Worm (Caenorhabditis elegans): ENCODE data around the gene Y53F4B.26.

DNA sequence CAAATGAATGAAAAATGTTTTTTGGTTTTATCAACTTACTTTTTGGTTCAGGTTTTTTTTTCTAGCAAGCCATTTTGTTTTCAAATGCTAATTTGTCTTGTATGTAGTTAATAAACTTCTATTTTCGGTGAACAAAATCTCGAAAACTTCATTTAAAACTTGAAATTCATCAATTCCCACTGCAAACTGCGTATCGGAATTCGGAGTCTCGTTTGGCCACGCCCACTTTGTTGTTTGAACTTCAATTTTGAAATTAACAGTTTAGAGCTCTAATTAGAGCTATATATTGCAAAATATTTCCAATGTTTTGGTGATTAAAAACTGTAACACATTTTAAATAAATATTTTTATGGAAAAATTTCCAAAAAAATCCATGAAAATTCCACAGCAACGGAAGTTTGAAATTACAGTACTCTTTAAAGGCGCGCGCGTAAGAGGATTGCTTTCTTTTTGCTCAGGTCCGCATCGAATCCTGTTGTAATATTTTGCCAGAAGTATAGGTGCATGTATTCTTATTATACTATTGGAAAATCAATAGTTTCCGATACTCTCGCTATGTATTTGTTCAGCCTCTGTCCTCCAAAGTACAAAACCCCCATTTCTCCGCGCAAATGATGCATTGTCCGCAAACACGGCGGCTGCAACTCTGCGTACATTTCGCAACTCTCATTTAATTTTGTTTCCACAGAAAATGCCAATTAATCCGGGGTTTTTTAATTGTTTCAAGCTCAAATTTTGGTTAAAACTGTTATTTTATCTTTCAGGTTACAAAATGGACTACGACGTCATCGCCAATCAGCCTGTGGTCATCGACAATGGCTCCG, 21.0 kb downstream of the Y53F4B.26 start, which contains the start of gene arp-1:
- TF ChIP-seq lsy-2 (tag; optimal IDR thresholded peaks at IDR 0.05), result peak; percentile 21
- peak; percentile 80 for TF ChIP-seq ces-1 (GFP tag; optimal IDR thresholded peaks at IDR 0.05)
- TF ChIP-seq nhr-28 (tag; optimal IDR thresholded peaks at IDR 0.05), result no peak
- no peak for TF ChIP-seq unc-62 (GFP tag; optimal IDR thresholded peaks at IDR 0.05)
- TF ChIP-seq snpc-4 (tag; optimal IDR thresholded peaks at IDR 0.05), result no peak
- TF ChIP-seq bed-3 (GFP tag; optimal IDR thresholded peaks at IDR 0.05), result no peak
- no peak for TF ChIP-seq nhr-12 (tag; optimal IDR thresholded peaks at IDR 0.05)
- TF ChIP-seq zip-8 (tag; optimal IDR thresholded peaks at IDR 0.05), result no peak
- TF ChIP-seq mep-1 (tag; optimal IDR thresholded peaks at IDR 0.05), result peak; percentile 59
- TF ChIP-seq elt-1 (tag; optimal IDR thresholded peaks at IDR 0.05; ENCODE audit: borderline replicate concordance, insufficient read depth), result no peak
- peak; percentile 42 for TF ChIP-seq nhr-237 (tag; optimal IDR thresholded peaks at IDR 0.05)
- TF ChIP-seq blmp-1 (tag; optimal IDR thresholded peaks at IDR 0.05), result no peak
- no peak for TF ChIP-seq ceh-39 (tag; optimal IDR thresholded peaks at IDR 0.05)

Data from whole organism, mixed stage, embryonic.